2 worm cellular contexts compared by ENCODE assay signal in the genomic region with DNA sequence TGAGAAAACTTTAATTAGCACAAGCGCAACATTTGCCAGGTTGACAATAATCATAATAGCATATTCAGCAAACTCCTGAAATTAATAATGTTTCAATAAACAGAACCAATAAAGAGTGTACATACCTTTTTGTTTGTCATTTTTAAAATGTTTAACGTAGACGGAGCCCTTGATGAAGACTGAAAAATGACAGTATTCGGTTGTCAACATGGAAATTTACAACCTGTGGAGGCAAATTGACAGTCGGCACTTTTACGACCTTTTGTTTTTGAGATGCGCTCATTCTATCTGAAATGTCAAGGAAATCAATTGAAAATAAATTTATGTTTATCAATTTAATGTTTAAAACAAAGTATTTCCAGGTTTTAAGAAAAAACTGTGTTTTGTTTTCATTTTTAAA.
TF ChIP-seq lines count a peak whose summit lies in the region.

No protein-coding gene starts in this region.

TF ChIP-seq in whole organism, L3 larva, 47 proteins besides CTCF, POLR2A, EP300 and RAD21:
- TF ChIP-seq ztf-11 (tag; optimal IDR thresholded peaks at IDR 0.05; lab: Kevin White, UChicago) (no peak), ceh-82 (tag; optimal IDR thresholded peaks at IDR 0.05; lab: Kevin White, UChicago) (no peak), unc-39 (tag; optimal IDR thresholded peaks at IDR 0.05; lab: Kevin White, UChicago) (no peak), ama-1 (optimal IDR thresholded peaks at IDR 0.05; lab: Kevin White, UChicago) (no peak), lin-39 (tag; optimal IDR thresholded peaks at IDR 0.05; lab: Kevin White, UChicago) (no peak), egl-5 (tag; optimal IDR thresholded peaks at IDR 0.05; lab: Kevin White, UChicago) (no peak), pha-4 (tag; optimal IDR thresholded peaks at IDR 0.05; lab: Kevin White, UChicago) (peak; percentile 48), pqm-1 (tag; optimal IDR thresholded peaks at IDR 0.05; lab: Kevin White, UChicago) (peak; percentile 5), daf-12 (tag; optimal IDR thresholded peaks at IDR 0.05; lab: Kevin White, UChicago) (no peak), snpc-4 (tag; optimal IDR thresholded peaks at IDR 0.05; lab: Kevin White, UChicago) (no peak), nhr-23 (tag; optimal IDR thresholded peaks at IDR 0.05; lab: Kevin White, UChicago) (no peak), elt-2 (tag; optimal IDR thresholded peaks at IDR 0.05; lab: Kevin White, UChicago) (peak; percentile 59)

TF ChIP-seq in whole organism, L4 larva, 104 proteins besides CTCF, POLR2A, EP300 and RAD21:
- TF ChIP-seq daf-12 (tag; optimal IDR thresholded peaks at IDR 0.05; lab: Kevin White, UChicago) = no peak
- TF ChIP-seq dve-1 (tag; optimal IDR thresholded peaks at IDR 0.05; lab: Kevin White, UChicago; ENCODE audit: insufficient read depth) = peak; percentile 41
- no peak for TF ChIP-seq daf-16 (GFP tag; optimal IDR thresholded peaks at IDR 0.05; lab: Kevin White, UChicago)
- peak; percentile 95 for TF ChIP-seq daf-16 (tag; optimal IDR thresholded peaks at IDR 0.05; lab: Kevin White, UChicago)
- no peak for TF ChIP-seq nhr-41 (GFP tag; IDR thresholded peaks at IDR 0.05; lab: Robert Waterston, UW)
- TF ChIP-seq php-3 (GFP tag; IDR thresholded peaks at IDR 0.05; lab: Robert Waterston, UW) = peak; percentile 49; the same call in 1 of the 2 replicates
- TF ChIP-seq daf-8 (GFP tag; IDR thresholded peaks at IDR 0.05; lab: Robert Waterston, UW) = no peak

Comparison
In these comparisons a context has a peak if more than half of its experiments do, and no peak if none do; other contexts are left out.
1. Of the 28 proteins assayed by ChIP-seq in both whole organism, L4 larva and whole organism, L3 larva: peak only in whole organism, L4 larva: none; only in whole organism, L3 larva: pha-4 and pqm-1; in both: none; in neither: 26.